Worm (Caenorhabditis elegans) whole organism, midembryonic: ENCODE measurements around the gene twk-17.

Experiments used
- T22C8.4 ChIP-seq: fragments of 200-800 bp; sonication (Bioruptor generic); IDR thresholded peaks from 2 replicates; pipeline ENCODE4 v1.3.6; 2022; ENCODE audit warnings: missing genetic modification characterization, missing compliant biosample characterization
- flt-1 ChIP-seq: fragments of 200-800 bp; sonication (Bioruptor generic); IDR thresholded peaks from 2 replicates; pipeline ENCODE4 v1.3.6; 2022; ENCODE audit warnings: missing genetic modification characterization, missing compliant biosample characterization
- klf-2 ChIP-seq: fragments of 200-800 bp; sonication (Bioruptor generic); conservative IDR thresholded peaks from 2 replicates; pipeline ENCODE4 v1.3.6; 2022; ENCODE audit warnings: missing genetic modification reagents, missing genetic modification characterization, missing compliant biosample characterization
- tab-1 ChIP-seq: fragments of 200-800 bp; sonication (Bioruptor generic); IDR thresholded peaks from 2 replicates; pipeline ENCODE4 v1.3.6; 2022; ENCODE audit warnings: missing genetic modification characterization, missing compliant biosample characterization
- ztf-23 ChIP-seq: fragments of 200-800 bp; sonication (Bioruptor generic); IDR thresholded peaks from 2 replicates; pipeline ENCODE4 v1.3.6; 2022; ENCODE audit warnings: missing genetic modification reagents, missing genetic modification characterization, missing compliant biosample characterization
- ztf-29 ChIP-seq: fragments of 200-800 bp; sonication (Bioruptor generic); IDR thresholded peaks from 2 replicates; pipeline ENCODE4 v1.3.6; 2022; ENCODE audit warnings: missing genetic modification reagents, missing genetic modification characterization, missing compliant biosample characterization

ce11 chrX:7640811-7641210, 32.9 kb upstream of the twk-17 start:
- TF ChIP-seq flt-1 (GFP tag; lab: Robert Waterston, UW), result no peak
- TF ChIP-seq ztf-23 (GFP tag; lab: Robert Waterston, UW), result no peak
- TF ChIP-seq tab-1 (GFP tag; lab: Robert Waterston, UW), result no peak
- TF ChIP-seq T22C8.4 (GFP tag; lab: Robert Waterston, UW), result no peak
- TF ChIP-seq klf-2 (GFP tag; lab: Robert Waterston, UW), result no peak
- TF ChIP-seq ztf-29 (GFP tag; lab: Robert Waterston, UW), result no peak
